Worm (Caenorhabditis elegans) whole organism, L4 larva: ENCODE data around the gene cest-24.

Experiments used
- F26F4.8 ChIP-seq: fragments of 200-800 bp; sonication (Bioruptor generic); conservative IDR thresholded peaks from 2 replicates; pipeline ENCODE4 v1.3.6; 2022; ENCODE audit warnings: missing genetic modification characterization, missing compliant biosample characterization
- F37D6.2 ChIP-seq: sonication (generic microtip); optimal IDR thresholded peaks from 2 replicates; lab custom pipeline; 2016; ENCODE audit warnings: mild to moderate bottlenecking, missing genetic modification characterization, missing compliant biosample characterization
- R02D3.7 ChIP-seq: fragments of 150-350 bp; sonication (generic microtip); optimal IDR thresholded peaks from 3 replicates; lab custom pipeline; 2014; ENCODE audit warnings: missing biosample characterization, missing genetic modification characterization
- T20F7.1 ChIP-seq: fragments of 200-800 bp; sonication (Bioruptor generic); optimal IDR thresholded peaks from 2 replicates; lab custom pipeline; 2018; ENCODE audit warnings: mild to moderate bottlenecking, missing genetic modification characterization, missing compliant biosample characterization
- T26A8.4 ChIP-seq: fragments of 200-800 bp; sonication (Bioruptor generic); IDR thresholded peaks from 2 replicates; pipeline ENCODE4 v1.3.6; 2022; ENCODE audit warnings: missing genetic modification characterization, missing compliant biosample characterization
- Y48G9A.11 ChIP-seq: fragments of 200-800 bp; sonication (Bioruptor generic); IDR thresholded peaks from 2 replicates; pipeline ENCODE4 v1.3.6; 2022; ENCODE audit warnings: missing genetic modification reagents, missing genetic modification characterization, missing compliant biosample characterization
- ZK337.2 ChIP-seq: fragments of 200-800 bp; sonication (Bioruptor generic); IDR thresholded peaks from 2 replicates; pipeline ENCODE4 v1.3.6; 2022; ENCODE audit warnings: missing genetic modification reagents, missing genetic modification characterization, missing compliant biosample characterization
- aha-1 ChIP-seq: fragments of 150-350 bp; peaks from one replicate; lab custom pipeline; 2014; ENCODE audit warnings: missing biosample characterization, missing genetic modification characterization
- ama-1 ChIP-seq: fragments of 150-350 bp; optimal IDR thresholded peaks from 2 replicates; lab custom pipeline; 2014; ENCODE audit warnings: inconsistent platforms, mixed read lengths
- attf-4 ChIP-seq: sonication (generic microtip); optimal IDR thresholded peaks from 3 replicates; lab custom pipeline; 2017; ENCODE audit warnings: missing biosample characterization, missing genetic modification characterization
- ceh-44 ChIP-seq: fragments of 200-800 bp; sonication (Bioruptor generic); IDR thresholded peaks from 2 replicates; pipeline ENCODE4 v1.3.6; 2022; ENCODE audit warnings: missing genetic modification reagents, missing genetic modification characterization, missing compliant biosample characterization
- cey-2 ChIP-seq: sonication (generic microtip); optimal IDR thresholded peaks from 3 replicates; lab custom pipeline; 2017; ENCODE audit warnings: missing genetic modification characterization, mild to moderate bottlenecking, missing compliant biosample characterization, antibody characterized with exemption, borderline replicate concordance; ENCODE audit not compliant: insufficient read depth
- daf-12 ChIP-seq: fragments of 150-350 bp; optimal IDR thresholded peaks from 2 replicates; lab custom pipeline; 2014; ENCODE audit warnings: missing biosample characterization, missing genetic modification reagents, missing genetic modification characterization
- daf-16 ChIP-seq, 3 experiments: sonication (generic microtip); optimal IDR thresholded peaks; 2 replicates each; lab custom pipeline; 2016 to 2017; ENCODE audit warnings: missing genetic modification characterization in 3 of 3, missing genetic modification reagents in 3 of 3, mild to moderate bottlenecking in 2 of 3, missing compliant biosample characterization in 2 of 3, missing biosample characterization in 1 of 3, moderate library complexity in 1 of 3
- daf-8 ChIP-seq: fragments of 200-800 bp; sonication (Bioruptor generic); IDR thresholded peaks from 2 replicates; pipeline ENCODE4 v1.3.6; 2022; ENCODE audit warnings: missing genetic modification characterization, missing compliant biosample characterization
- dmd-6 ChIP-seq: fragments of 200-800 bp; sonication (Bioruptor generic); IDR thresholded peaks from 2 replicates; pipeline ENCODE4 v1.3.6; 2022; ENCODE audit warnings: missing genetic modification reagents, missing genetic modification characterization, missing compliant biosample characterization
- dmd-8 ChIP-seq: fragments of 200-800 bp; sonication (Bioruptor generic); IDR thresholded peaks from 2 replicates; pipeline ENCODE4 v1.3.6; 2022; ENCODE audit warnings: missing genetic modification characterization, missing compliant biosample characterization
- dve-1 ChIP-seq: sonication (generic microtip); optimal IDR thresholded peaks from 2 replicates; lab custom pipeline; 2017; ENCODE audit warnings: antibody characterized with exemption, mild to moderate bottlenecking, missing genetic modification characterization, missing compliant biosample characterization; ENCODE audit not compliant: insufficient read depth
- fkh-10 ChIP-seq: fragments of 150-350 bp; optimal IDR thresholded peaks from 2 replicates; lab custom pipeline; 2014; ENCODE audit warnings: missing biosample characterization, missing genetic modification reagents, missing genetic modification characterization
- gei-8 ChIP-seq: fragments of 200-800 bp; sonication (Bioruptor generic); optimal IDR thresholded peaks from 2 replicates; lab custom pipeline; 2018; ENCODE audit warnings: mild to moderate bottlenecking, missing genetic modification characterization, missing compliant biosample characterization
- hlh-11 ChIP-seq: fragments of 200-800 bp; sonication (Bioruptor generic); optimal IDR thresholded peaks from 2 replicates; lab custom pipeline; 2018; ENCODE audit warnings: mild to moderate bottlenecking, missing genetic modification characterization, missing compliant biosample characterization
- hlh-30 ChIP-seq: sonication (generic microtip); optimal IDR thresholded peaks from 2 replicates; lab custom pipeline; 2017; ENCODE audit warnings: antibody characterized with exemption, mild to moderate bottlenecking, missing genetic modification characterization, missing compliant biosample characterization; ENCODE audit not compliant: insufficient read depth
- hmg-1.1 ChIP-seq: fragments of 200-800 bp; sonication (Bioruptor generic); IDR thresholded peaks from 2 replicates; pipeline ENCODE4 v1.3.6; 2022; ENCODE audit warnings: missing genetic modification reagents, missing genetic modification characterization, missing compliant biosample characterization
- lim-7 ChIP-seq: fragments of 200-800 bp; sonication (Bioruptor generic); IDR thresholded peaks from 2 replicates; pipeline ENCODE4 v1.3.6; 2022; ENCODE audit warnings: missing genetic modification characterization, missing compliant biosample characterization
- lin-1 ChIP-seq: fragments of 200-800 bp; sonication (Bioruptor generic); IDR thresholded peaks from 2 replicates; pipeline ENCODE4 v1.3.6; 2022; ENCODE audit warnings: missing genetic modification reagents, missing genetic modification characterization, missing compliant biosample characterization
- mdt-29 ChIP-seq: fragments of 200-800 bp; sonication (Bioruptor generic); IDR thresholded peaks from 2 replicates; pipeline ENCODE4 v1.3.6; 2022; ENCODE audit warnings: missing genetic modification reagents, missing genetic modification characterization, missing compliant biosample characterization
- mep-1 ChIP-seq: fragments of 150-350 bp; sonication (generic microtip); optimal IDR thresholded peaks from 3 replicates; lab custom pipeline; 2014; ENCODE audit warnings: missing biosample characterization, missing genetic modification characterization
- mes-2 ChIP-seq: sonication (generic microtip); optimal IDR thresholded peaks from 2 replicates; lab custom pipeline; 2016; ENCODE audit warnings: missing genotype, mild to moderate bottlenecking, missing genetic modification characterization, missing compliant biosample characterization; ENCODE audit not compliant: poor library complexity, severe bottlenecking
- nhr-237 ChIP-seq: sonication (generic microtip); optimal IDR thresholded peaks from 2 replicates; lab custom pipeline; 2017; ENCODE audit warnings: missing biosample characterization, missing genetic modification characterization
- nhr-25 ChIP-seq: sonication (generic microtip); optimal IDR thresholded peaks from 2 replicates; lab custom pipeline; 2017; ENCODE audit warnings: missing genetic modification characterization, mild to moderate bottlenecking, missing compliant biosample characterization, antibody characterized with exemption, moderate library complexity, borderline replicate concordance; ENCODE audit not compliant: insufficient read depth
- nhr-28 ChIP-seq: fragments of 150-350 bp; optimal IDR thresholded peaks from 2 replicates; lab custom pipeline; 2014; ENCODE audit warnings: missing biosample characterization, missing genetic modification characterization
- nhr-41 ChIP-seq: fragments of 200-800 bp; sonication (Bioruptor generic); IDR thresholded peaks from 2 replicates; pipeline ENCODE4 v1.3.6; 2022; ENCODE audit warnings: missing genetic modification reagents, missing genetic modification characterization, missing compliant biosample characterization
- nhr-42 ChIP-seq: fragments of 200-800 bp; sonication (Bioruptor generic); IDR thresholded peaks from 2 replicates; pipeline ENCODE4 v1.3.6; 2022; ENCODE audit warnings: missing genetic modification characterization, missing compliant biosample characterization
- nhr-76 ChIP-seq: fragments of 150-350 bp; optimal IDR thresholded peaks from 2 replicates; lab custom pipeline; 2014; ENCODE audit warnings: missing biosample characterization, missing genetic modification characterization
- nhr-77 ChIP-seq: fragments of 150-350 bp; optimal IDR thresholded peaks from 2 replicates; lab custom pipeline; 2014; ENCODE audit warnings: missing biosample characterization, missing genetic modification characterization
- pha-4 ChIP-seq, 2 experiments: fragments of 150-350 bp in 1 of 2; fragments of 200-800 bp in 1 of 2; sonication (Bioruptor generic) in 1 of 2; IDR thresholded peaks in 1 of 2; optimal IDR thresholded peaks in 1 of 2; 2 replicates each; pipeline versions ENCODE4 v1.3.6 to Lab custom; 2014 to 2022; ENCODE audit warnings: missing genetic modification characterization in 2 of 2, missing genetic modification reagents in 2 of 2, missing biosample characterization in 1 of 2, missing compliant biosample characterization in 1 of 2
- php-3 ChIP-seq: fragments of 200-800 bp; sonication (Bioruptor generic); IDR thresholded peaks from 2 replicates; pipeline ENCODE4 v1.3.6; 2022; ENCODE audit warnings: missing genetic modification reagents, missing genetic modification characterization, missing compliant biosample characterization
- pqm-1 ChIP-seq: sonication (generic microtip); optimal IDR thresholded peaks from 2 replicates; lab custom pipeline; 2017; ENCODE audit warnings: missing biosample characterization, missing genetic modification characterization
- rbr-2 ChIP-seq: sonication (generic microtip); optimal IDR thresholded peaks from 2 replicates; lab custom pipeline; 2016; ENCODE audit warnings: missing genotype, missing genetic modification characterization, missing compliant biosample characterization
- snpc-4 ChIP-seq: fragments of 150-350 bp; optimal IDR thresholded peaks from 2 replicates; lab custom pipeline; 2014; ENCODE audit warnings: missing biosample characterization, missing genetic modification characterization
- unc-62 ChIP-seq, 3 experiments: fragments of 150-350 bp in 1 of 3; sonication (generic microtip); optimal IDR thresholded peaks in 2 of 3; peaks in 1 of 3; 1 replicate in 1 of 3; 2 replicates in 2 of 3; lab custom pipeline; 2014 to 2017; ENCODE audit warnings: missing biosample characterization in 3 of 3, missing genetic modification characterization in 3 of 3, missing genetic modification reagents in 3 of 3, missing genotype in 1 of 3
- zip-11 ChIP-seq: fragments of 200-800 bp; sonication (Bioruptor generic); IDR thresholded peaks from 2 replicates; pipeline ENCODE4 v1.3.6; 2022; ENCODE audit warnings: missing genetic modification characterization, missing compliant biosample characterization

cest-24 gene

DNA sequence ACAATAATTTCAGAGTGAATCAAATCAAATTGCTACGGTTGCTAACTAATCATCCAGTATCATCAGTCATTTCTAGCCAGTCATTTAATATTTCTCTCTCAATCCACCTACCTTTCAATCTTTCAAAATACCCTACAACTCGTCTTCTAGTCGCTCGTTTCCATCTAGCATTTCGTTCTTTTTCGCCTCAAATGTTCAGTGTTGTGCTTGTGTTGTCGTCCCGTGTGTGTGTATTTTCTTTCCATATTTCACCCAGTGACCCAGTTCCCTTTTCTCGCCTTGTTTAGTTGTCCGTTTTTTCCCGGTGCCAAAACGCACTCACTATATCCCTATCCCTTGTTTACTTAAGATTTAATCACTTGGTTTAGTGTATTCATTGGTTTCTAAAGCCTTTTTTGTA lies 45.0 kb downstream of the cest-24 start:
- TF ChIP-seq ceh-44 (GFP tag; lab: Robert Waterston, UW) (no peak), zip-11 (GFP tag; lab: Robert Waterston, UW) (no peak), unc-62 (GFP tag; optimal IDR thresholded peaks at IDR 0.05 in 1 of 2; lab: Kevin White, UChicago) (peak in 1 of 2 experiments; percentile 90), unc-62 (tag; optimal IDR thresholded peaks at IDR 0.05; lab: Kevin White, UChicago) (no peak), lim-7 (GFP tag; lab: Robert Waterston, UW) (no peak)

DNA sequence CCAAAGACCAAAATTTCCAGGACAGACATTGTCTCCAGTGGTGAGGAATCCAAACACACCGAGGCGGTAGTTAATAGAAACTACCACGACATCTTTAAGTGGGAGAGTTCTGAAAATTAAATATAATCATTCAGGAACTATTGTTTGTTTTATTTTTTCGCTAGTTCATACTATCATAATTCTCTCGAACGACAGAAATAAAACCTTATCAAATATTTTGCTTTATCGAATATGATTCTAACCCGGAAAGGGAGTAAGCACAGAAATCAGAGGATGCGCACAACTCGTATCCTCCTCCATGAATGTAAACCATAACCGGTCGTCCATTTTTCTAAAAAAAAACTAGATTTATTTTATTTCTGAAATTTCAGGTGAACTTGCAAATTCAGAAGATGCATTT lies 48.1 kb downstream of the cest-24 start:
- no peak for TF ChIP-seq lin-1 (GFP tag; lab: Robert Waterston, UW)
- TF ChIP-seq zip-11 (GFP tag; lab: Robert Waterston, UW): no peak
- TF ChIP-seq gei-8: no peak
- TF ChIP-seq T26A8.4 (GFP tag; lab: Robert Waterston, UW): no peak
- no peak for TF ChIP-seq nhr-42 (GFP tag; lab: Robert Waterston, UW)
- TF ChIP-seq aha-1 (tag; lab: Kevin White, UChicago): no peak
- no peak for TF ChIP-seq R02D3.7 (tag; lab: Kevin White, UChicago)
- TF ChIP-seq snpc-4: no peak
- TF ChIP-seq unc-62 (GFP tag; optimal IDR thresholded peaks at IDR 0.05 in 1 of 2; lab: Kevin White, UChicago): no peak
- no peak for TF ChIP-seq unc-62 (tag; optimal IDR thresholded peaks at IDR 0.05; lab: Kevin White, UChicago)
- TF ChIP-seq daf-16 (GFP tag; optimal IDR thresholded peaks at IDR 0.05; lab: Kevin White, UChicago): no peak
- peak; percentile 6 for TF ChIP-seq daf-16 (tag; optimal IDR thresholded peaks at IDR 0.05; lab: Kevin White, UChicago)
- TF ChIP-seq ama-1 (lab: Kevin White, UChicago): no peak
- TF ChIP-seq nhr-237 (tag; lab: Kevin White, UChicago): no peak
- TF ChIP-seq nhr-25: no peak
- TF ChIP-seq mdt-29: no peak
- TF ChIP-seq rbr-2 (tag; lab: Kevin White, UChicago): no peak
- TF ChIP-seq F26F4.8 (GFP tag; lab: Robert Waterston, UW): no peak
- TF ChIP-seq dmd-8 (GFP tag; lab: Robert Waterston, UW): no peak
- TF ChIP-seq pqm-1 (tag; lab: Kevin White, UChicago): peak; percentile 53
- no peak for TF ChIP-seq pha-4 (GFP tag; IDR thresholded peaks at IDR 0.05; lab: Robert Waterston, UW)
- TF ChIP-seq pha-4 (tag; optimal IDR thresholded peaks at IDR 0.05; lab: Kevin White, UChicago): no peak
- no peak for TF ChIP-seq attf-4 (tag; lab: Kevin White, UChicago)
- TF ChIP-seq fkh-10 (GFP tag; lab: Kevin White, UChicago): no peak
- peak; percentile 54 for TF ChIP-seq nhr-28 (tag; lab: Kevin White, UChicago)
- no peak for TF ChIP-seq ceh-44 (GFP tag; lab: Robert Waterston, UW)
- peak; percentile 20; the same call in 1 of the 2 replicates for TF ChIP-seq dmd-6 (GFP tag; lab: Robert Waterston, UW)
- TF ChIP-seq mep-1 (tag; lab: Kevin White, UChicago): no peak
- no peak for TF ChIP-seq Y48G9A.11 (GFP tag; lab: Robert Waterston, UW)
- TF ChIP-seq nhr-76 (tag; lab: Kevin White, UChicago): no peak
- TF ChIP-seq php-3: no peak
- no peak for TF ChIP-seq daf-8
- TF ChIP-seq nhr-41 (GFP tag; lab: Robert Waterston, UW): no peak
- TF ChIP-seq F37D6.2 (tag; lab: Kevin White, UChicago): no peak
- TF ChIP-seq hlh-11 (tag; lab: Kevin White, UChicago): no peak
- TF ChIP-seq hmg-1.1 (GFP tag; lab: Robert Waterston, UW): no peak

DNA sequence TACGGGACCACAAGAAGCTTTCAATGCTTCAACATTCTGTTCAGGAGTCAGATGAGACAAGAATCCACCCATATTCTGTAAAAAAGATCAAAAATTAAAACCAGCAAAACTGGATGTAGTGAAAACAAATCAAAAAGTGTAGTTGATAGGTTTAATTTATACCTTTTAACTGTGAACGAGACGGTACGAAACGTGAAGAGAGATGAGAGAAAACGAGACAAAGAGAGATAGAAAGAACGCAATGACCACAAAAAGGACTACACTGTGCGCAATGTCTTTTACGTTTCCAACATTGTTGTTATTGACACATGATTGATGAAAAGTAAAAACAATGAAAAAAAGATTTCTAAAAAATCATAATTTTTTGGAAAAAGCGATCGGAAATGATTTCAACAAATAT lies 48.9 kb downstream of the cest-24 start, which contains the start of gene cest-33:
TSS of gene cest-33 (minus strand) at position 75 of the 400 bp plus-strand sequence.
- TF ChIP-seq hlh-30 (tag; lab: Kevin White, UChicago) (peak; percentile 20), mep-1 (tag; lab: Kevin White, UChicago) (peak; percentile 4), daf-16 (GFP tag; optimal IDR thresholded peaks at IDR 0.05; lab: Kevin White, UChicago) (no peak), daf-16 (tag; optimal IDR thresholded peaks at IDR 0.05; lab: Kevin White, UChicago) (peak; percentile 55), ZK337.2 (no peak), daf-12 (no peak), nhr-77 (peak; percentile 4), dve-1 (tag; lab: Kevin White, UChicago) (peak; percentile 36), hlh-11 (tag; lab: Kevin White, UChicago) (peak; percentile 17), dmd-6 (GFP tag; lab: Robert Waterston, UW) (peak; percentile 35), cey-2 (tag; lab: Kevin White, UChicago) (peak; percentile 58), nhr-28 (tag; lab: Kevin White, UChicago) (peak; percentile 99), F37D6.2 (tag; lab: Kevin White, UChicago) (no peak), T20F7.1 (no peak), mes-2 (tag; lab: Kevin White, UChicago) (peak; percentile 12)
